Fruit fly (Drosophila melanogaster): Measurements from ENCODE around the gene CG13926.

CG13926 gene

DNA sequence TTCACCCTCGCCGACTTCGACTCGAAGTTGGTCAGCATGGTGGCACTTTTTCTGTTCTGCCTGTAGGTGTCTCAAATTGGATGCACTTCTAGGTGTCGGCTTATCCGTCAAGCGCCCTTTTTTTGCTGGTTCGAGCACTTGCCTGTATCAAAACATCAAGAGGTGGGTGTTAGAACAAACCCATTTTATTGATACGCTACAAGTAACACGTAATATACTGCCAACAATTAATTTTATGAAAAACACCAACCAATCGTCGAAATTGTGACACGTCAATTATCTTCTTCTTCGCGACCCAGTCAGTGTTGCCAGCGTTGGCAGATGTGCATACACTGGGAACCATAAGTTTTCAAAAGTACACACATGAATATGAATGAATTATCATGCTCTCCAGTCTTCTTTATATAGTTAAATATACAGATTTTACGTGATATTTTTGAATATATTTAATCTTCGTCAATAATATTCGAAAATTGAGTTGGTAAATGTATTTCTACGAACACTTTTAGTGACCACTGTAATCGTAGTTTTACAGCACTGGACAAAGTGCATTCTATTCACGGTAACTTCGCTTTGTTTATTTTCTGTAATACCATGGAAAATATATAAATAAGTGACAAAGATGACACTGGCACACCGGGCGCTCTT lies 27.1 kb upstream of the CG13926 start, which contains the start of the genes alphaCOP and CG13919 (continued):
- peak; percentile 98 for TF ChIP-seq CG10366 (GFP tag; IDR thresholded peaks at IDR 0.05)
- peak; percentile 56 for TF ChIP-seq fd64A (GFP tag; optimal IDR thresholded peaks at IDR 0.05)
- no peak for TF ChIP-seq CG17568 (GFP tag; optimal IDR thresholded peaks at IDR 0.05)
- TF ChIP-seq CG10543 (GFP tag; optimal IDR thresholded peaks at IDR 0.05): peak; percentile 90
- TF ChIP-seq zfh1 (GFP tag; IDR thresholded peaks at IDR 0.05): peak; percentile 97
- TF ChIP-seq CG8924 (tag; optimal IDR thresholded peaks at IDR 0.05): peak; percentile 97
- TF ChIP-seq luna (GFP tag; optimal IDR thresholded peaks at IDR 0.05): peak; percentile 72
- peak; percentile 24 for TF ChIP-seq gfzf (GFP tag; optimal IDR thresholded peaks at IDR 0.05)
- TF ChIP-seq slbo (GFP tag; IDR thresholded peaks at IDR 0.05): peak; percentile 99
- TF ChIP-seq Eip74EF (GFP tag; optimal IDR thresholded peaks at IDR 0.05): peak in 1 of 2 experiments; percentile 96
- TF ChIP-seq CG17829 (tag; optimal IDR thresholded peaks at IDR 0.05): peak; percentile 95
- TF ChIP-seq chn (GFP tag; optimal IDR thresholded peaks at IDR 0.05): peak; percentile 96
- peak; percentile 56 for TF ChIP-seq btn (GFP tag; optimal IDR thresholded peaks at IDR 0.05)
- peak; percentile 94 for TF ChIP-seq CG4404 (GFP tag; IDR thresholded peaks at IDR 0.05)
- TF ChIP-seq CG17186 (GFP tag; optimal IDR thresholded peaks at IDR 0.05): peak; percentile 76
- TF ChIP-seq CG11093 (GFP tag; IDR thresholded peaks at IDR 0.05): peak; percentile 97
- TF ChIP-seq Myb (GFP tag; optimal IDR thresholded peaks at IDR 0.05): peak; percentile 66
- TF ChIP-seq CG13894 (tag; optimal IDR thresholded peaks at IDR 0.05): peak; percentile 91
- TF ChIP-seq CG9727 (GFP tag; optimal IDR thresholded peaks at IDR 0.05): peak; percentile 98
- no peak for TF ChIP-seq h (optimal IDR thresholded peaks at IDR 0.05)
- no peak for TF ChIP-seq CG14860 (GFP tag; IDR thresholded peaks at IDR 0.05; ENCODE audit: partially characterized antibody)
- TF ChIP-seq lilli (GFP tag; optimal IDR thresholded peaks at IDR 0.05): peak; percentile 98
- TF ChIP-seq ewg (GFP tag; optimal IDR thresholded peaks at IDR 0.05): peak; percentile 92
- peak; percentile 76 for TF ChIP-seq CG4360 (GFP tag; IDR thresholded peaks at IDR 0.05)
- TF ChIP-seq otp (GFP tag; IDR thresholded peaks at IDR 0.05): peak; percentile 98
- peak; percentile 87 for TF ChIP-seq CG7357 (GFP tag; IDR thresholded peaks at IDR 0.05)
- peak; percentile 98 for TF ChIP-seq az2 (GFP tag; optimal IDR thresholded peaks at IDR 0.05)
- peak; percentile 57; the same call in 1 of the 2 replicates for TF ChIP-seq dan (GFP tag; IDR thresholded peaks at IDR 0.05)
- TF ChIP-seq hb (GFP tag; IDR thresholded peaks at IDR 0.05; ENCODE audit: partially characterized antibody): no peak
- TF ChIP-seq chinmo (GFP tag; IDR thresholded peaks at IDR 0.05; ENCODE audit: partially characterized antibody): no peak
- TF ChIP-seq CG2199 (GFP tag; IDR thresholded peaks at IDR 0.05): peak; percentile 69; the same call in 1 of the 3 replicates
- no peak for TF ChIP-seq CG8478 (optimal IDR thresholded peaks at IDR 0.05)
- peak; percentile 94 for TF ChIP-seq al (GFP tag; IDR thresholded peaks at IDR 0.05)
- TF ChIP-seq CG10147 (GFP tag; optimal IDR thresholded peaks at IDR 0.05): peak; percentile 90
- TF ChIP-seq pita (GFP tag; optimal IDR thresholded peaks at IDR 0.05): no peak
- TF ChIP-seq CG7786 (GFP tag; optimal IDR thresholded peaks at IDR 0.05): peak; percentile 87
- peak; percentile 93 for TF ChIP-seq CG3726 (GFP tag; IDR thresholded peaks at IDR 0.05)
- TF ChIP-seq CG4707 (GFP tag; optimal IDR thresholded peaks at IDR 0.05): peak; percentile 92
- TF ChIP-seq CG10979 (tag; optimal IDR thresholded peaks at IDR 0.05): peak; percentile 91
- peak; percentile 96 for TF ChIP-seq NFAT (GFP tag; IDR thresholded peaks at IDR 0.05)
- TF ChIP-seq CG10431 (GFP tag; optimal IDR thresholded peaks at IDR 0.05): peak; percentile 83
- no peak for TF ChIP-seq Doc3 (GFP tag; IDR thresholded peaks at IDR 0.05; ENCODE audit: partially characterized antibody)
- TF ChIP-seq dm (GFP tag; optimal IDR thresholded peaks at IDR 0.05): peak; percentile 82
- TF ChIP-seq B-H1 (GFP tag; IDR thresholded peaks at IDR 0.05): peak; percentile 97
- peak; percentile 11 for TF ChIP-seq Jarid2 (GFP tag; optimal IDR thresholded peaks at IDR 0.05)
- TF ChIP-seq BtbVII (GFP tag; optimal IDR thresholded peaks at IDR 0.05): peak; percentile 92
- TF ChIP-seq CG18262 (tag; optimal IDR thresholded peaks at IDR 0.05): peak; percentile 95
- TF ChIP-seq unpg (GFP tag; optimal IDR thresholded peaks at IDR 0.05): peak; percentile 98
- TF ChIP-seq Rfx (GFP tag; IDR thresholded peaks at IDR 0.05): peak; percentile 98
- TF ChIP-seq bigmax (GFP tag; optimal IDR thresholded peaks at IDR 0.05): peak; percentile 20
